Fruit fly (Drosophila melanogaster) whole organism, embryonic: Measurements from ENCODE around the gene CG42494.

ENCODE experiments used
- Atf6 ChIP-seq: fragments of 200-800 bp; sonication (Bioruptor generic); IDR thresholded peaks from 2 replicates; pipeline ENCODE4 v1.3.6; 2022; ENCODE audit warnings: missing biosample characterization, missing genetic modification characterization
- CG10431 ChIP-seq: fragments of 200-800 bp; sonication (Bioruptor generic); optimal IDR thresholded peaks from 3 replicates; lab custom pipeline; 2018; ENCODE audit warnings: missing biosample characterization, mild to moderate bottlenecking, missing genetic modification characterization
- CG11504 ChIP-seq: fragments of 200-800 bp; sonication (Bioruptor generic); optimal IDR thresholded peaks from 3 replicates; lab custom pipeline; 2019; ENCODE audit warnings: missing biosample characterization, mild to moderate bottlenecking, missing genetic modification characterization, moderate library complexity
- CG11560 ChIP-seq: fragments of 200-800 bp; sonication (Bioruptor generic); IDR thresholded peaks from 3 replicates; pipeline ENCODE4 v1.3.6; 2022; ENCODE audit warnings: missing biosample characterization, missing genetic modification characterization
- CG12155 ChIP-seq: fragments of 200-800 bp; sonication (Bioruptor generic); optimal IDR thresholded peaks from 3 replicates; lab custom pipeline; 2016; ENCODE audit warnings: missing biosample characterization, missing genetic modification characterization
- CG14441 ChIP-seq: fragments of 200-800 bp; sonication (Bioruptor generic); IDR thresholded peaks from 2 replicates; pipeline ENCODE4 v1.3.6; 2022; ENCODE audit warnings: missing biosample characterization, missing genetic modification characterization
- CG17829 ChIP-seq: fragments of 200-800 bp; optimal IDR thresholded peaks from 2 replicates; lab custom pipeline; 2019; ENCODE audit warnings: missing biosample characterization, mild to moderate bottlenecking, missing genetic modification characterization, moderate library complexity
- CG18476 ChIP-seq: fragments of 200-800 bp; sonication (Bioruptor generic); optimal IDR thresholded peaks from 2 replicates; lab custom pipeline; 2016; ENCODE audit warnings: missing biosample characterization, mild to moderate bottlenecking, missing genetic modification characterization
- CG2889 ChIP-seq: fragments of 200-800 bp; sonication (Bioruptor generic); IDR thresholded peaks from 3 replicates; pipeline ENCODE4 v1.3.6; 2022; ENCODE audit warnings: missing biosample characterization, missing genetic modification characterization
- CG30020 ChIP-seq: fragments of 200-800 bp; optimal IDR thresholded peaks from 2 replicates; lab custom pipeline; 2019; ENCODE audit warnings: missing biosample characterization, mild to moderate bottlenecking, missing genetic modification characterization, moderate library complexity
- CG33213 ChIP-seq: fragments of 200-800 bp; sonication (Bioruptor generic); optimal IDR thresholded peaks from 3 replicates; lab custom pipeline; 2016; ENCODE audit warnings: missing biosample characterization, missing genetic modification characterization
- CG4820 ChIP-seq: fragments of 200-800 bp; sonication (Bioruptor generic); optimal IDR thresholded peaks from 3 replicates; lab custom pipeline; 2016; ENCODE audit warnings: missing biosample characterization, missing genetic modification characterization
- CG6654 ChIP-seq: fragments of 200-800 bp; sonication (Bioruptor generic); optimal IDR thresholded peaks from 2 replicates; lab custom pipeline; 2017; ENCODE audit warnings: missing biosample characterization, mild to moderate bottlenecking, missing genetic modification characterization
- CG6683 ChIP-seq: fragments of 200-800 bp; sonication (Bioruptor generic); optimal IDR thresholded peaks from 2 replicates; lab custom pipeline; 2017; ENCODE audit warnings: missing biosample characterization, mild to moderate bottlenecking, missing genetic modification characterization, missing genetic modification reagents
- CG6765 ChIP-seq: fragments of 200-800 bp; sonication (Bioruptor generic); optimal IDR thresholded peaks from 3 replicates; lab custom pipeline; 2017; ENCODE audit warnings: missing biosample characterization, mild to moderate bottlenecking, missing genetic modification characterization
- CG7745 ChIP-seq: fragments of 200-800 bp; sonication (Bioruptor generic); optimal IDR thresholded peaks from 2 replicates; lab custom pipeline; 2018; ENCODE audit warnings: missing biosample characterization, mild to moderate bottlenecking, missing genetic modification characterization, moderate library complexity
- CG7839 ChIP-seq: fragments of 200-800 bp; sonication (Bioruptor generic); optimal IDR thresholded peaks from 3 replicates; lab custom pipeline; 2018; ENCODE audit warnings: missing biosample characterization, mild to moderate bottlenecking, missing genetic modification characterization, moderate library complexity
- CG8281 ChIP-seq: fragments of 200-800 bp; sonication (Bioruptor generic); optimal IDR thresholded peaks from 2 replicates; lab custom pipeline; 2018; ENCODE audit warnings: missing biosample characterization, mild to moderate bottlenecking, missing genetic modification characterization, moderate library complexity
- CG9797 ChIP-seq: fragments of 200-800 bp; sonication (Bioruptor generic); optimal IDR thresholded peaks from 3 replicates; lab custom pipeline; 2018; ENCODE audit warnings: missing biosample characterization, mild to moderate bottlenecking, missing genetic modification characterization
- D19B ChIP-seq: fragments of 200-800 bp; sonication (Bioruptor generic); optimal IDR thresholded peaks from 2 replicates; lab custom pipeline; 2017; ENCODE audit warnings: missing biosample characterization, mild to moderate bottlenecking, missing genetic modification characterization
- Doc3 ChIP-seq: fragments of 200-800 bp; sonication (Bioruptor generic); IDR thresholded peaks from 3 replicates; pipeline ENCODE4 v1.3.6; 2022; ENCODE audit warnings: missing biosample characterization, missing genetic modification characterization; ENCODE audit not compliant: partially characterized antibody
- Ets65A ChIP-seq: fragments of 200-800 bp; sonication (Bioruptor generic); peaks from one replicate; lab custom pipeline; 2016; ENCODE audit warnings: missing biosample characterization, missing genetic modification characterization
- Gug ChIP-seq: fragments of 200-800 bp; sonication (Bioruptor generic); IDR thresholded peaks from 4 replicates; pipeline ENCODE4 v1.3.6; 2022; ENCODE audit warnings: missing biosample characterization, missing genetic modification characterization
- H2.0 ChIP-seq: fragments of 200-800 bp; sonication (Bioruptor generic); IDR thresholded peaks from 2 replicates; pipeline ENCODE4 v1.3.6; 2022; ENCODE audit warnings: missing biosample characterization, missing genetic modification characterization
- HLH4C ChIP-seq: fragments of 200-800 bp; sonication (Bioruptor generic); IDR thresholded peaks from 3 replicates; pipeline ENCODE4 v1.3.6; 2022; ENCODE audit warnings: missing biosample characterization, missing genetic modification characterization; ENCODE audit not compliant: partially characterized antibody
- Nf-YC ChIP-seq: fragments of 200-800 bp; optimal IDR thresholded peaks from 3 replicates; lab custom pipeline; 2019; ENCODE audit warnings: missing biosample characterization, mild to moderate bottlenecking, missing genetic modification characterization, moderate library complexity
- Opbp ChIP-seq: fragments of 200-800 bp; sonication (Bioruptor generic); IDR thresholded peaks from 3 replicates; pipeline ENCODE4 v1.3.6; 2022; ENCODE audit warnings: missing biosample characterization, missing genetic modification characterization; ENCODE audit not compliant: partially characterized antibody
- Ptx1 ChIP-seq: fragments of 200-800 bp; sonication (Bioruptor generic); IDR thresholded peaks from 2 replicates; pipeline ENCODE4 v1.3.6; 2022; ENCODE audit warnings: missing biosample characterization, missing genetic modification characterization
- Side ChIP-seq: fragments of 200-800 bp; sonication (Bioruptor generic); optimal IDR thresholded peaks from 2 replicates; lab custom pipeline; 2016; ENCODE audit warnings: missing biosample characterization, missing genetic modification characterization
- br ChIP-seq: fragments of >200 bp; optimal IDR thresholded peaks from 2 replicates; lab custom pipeline; 2017
- caup ChIP-seq: fragments of 200-800 bp; sonication (Bioruptor generic); optimal IDR thresholded peaks from 3 replicates; lab custom pipeline; 2017; ENCODE audit warnings: missing biosample characterization, mild to moderate bottlenecking, missing genetic modification characterization, moderate library complexity; ENCODE audit not compliant: severe bottlenecking
- chif ChIP-seq, 2 experiments: fragments of 200-800 bp; sonication (Bioruptor generic); optimal IDR thresholded peaks; 3 replicates each; lab custom pipeline; 2016; ENCODE audit warnings: missing biosample characterization in 2 of 2, missing genetic modification characterization in 2 of 2
- ci ChIP-seq: fragments of 200-800 bp; sonication (Bioruptor generic); IDR thresholded peaks from 3 replicates; pipeline ENCODE4 v1.3.6; 2022; ENCODE audit warnings: missing biosample characterization, missing genetic modification characterization
- dmrt99B ChIP-seq: fragments of 200-800 bp; sonication (Bioruptor generic); optimal IDR thresholded peaks from 2 replicates; lab custom pipeline; 2018; ENCODE audit warnings: missing biosample characterization, mild to moderate bottlenecking, missing genetic modification characterization, moderate library complexity
- grau ChIP-seq: fragments of 200-800 bp; optimal IDR thresholded peaks from 3 replicates; lab custom pipeline; 2019; ENCODE audit warnings: missing biosample characterization, mild to moderate bottlenecking, missing genetic modification characterization, moderate library complexity
- gro ChIP-seq: fragments of 200-800 bp; sonication (Bioruptor generic); optimal IDR thresholded peaks from 2 replicates; lab custom pipeline; 2016; ENCODE audit warnings: missing biosample characterization, missing genetic modification characterization
- ken ChIP-seq: fragments of 200-800 bp; sonication (Bioruptor generic); IDR thresholded peaks from 3 replicates; pipeline ENCODE4 v1.3.6; 2022; ENCODE audit warnings: missing biosample characterization, missing genetic modification characterization
- knrl ChIP-seq: fragments of 200-800 bp; sonication (Bioruptor generic); IDR thresholded peaks from 3 replicates; pipeline ENCODE4 v1.3.6; 2022; ENCODE audit warnings: missing biosample characterization, missing genetic modification characterization; ENCODE audit not compliant: partially characterized antibody
- mld ChIP-seq: fragments of 200-800 bp; sonication (Bioruptor generic); IDR thresholded peaks from 3 replicates; pipeline ENCODE4 v1.3.6; 2022; ENCODE audit warnings: missing biosample characterization, missing genetic modification characterization; ENCODE audit not compliant: partially characterized antibody
- nerfin-2 ChIP-seq: fragments of 200-800 bp; sonication (Bioruptor generic); IDR thresholded peaks from 2 replicates; pipeline ENCODE4 v1.3.6; 2022; ENCODE audit warnings: missing biosample characterization, missing genetic modification characterization; ENCODE audit not compliant: partially characterized antibody
- nmo ChIP-seq: fragments of 200-800 bp; sonication (Bioruptor generic); optimal IDR thresholded peaks from 2 replicates; lab custom pipeline; 2018; ENCODE audit warnings: missing biosample characterization, mild to moderate bottlenecking, missing genetic modification characterization, moderate library complexity
- pho ChIP-seq: fragments of 200-800 bp; sonication (Bioruptor generic); optimal IDR thresholded peaks from 2 replicates; lab custom pipeline; 2016; ENCODE audit warnings: missing biosample characterization, missing genetic modification characterization
- pnt ChIP-seq: fragments of 200-800 bp; sonication (Bioruptor generic); optimal IDR thresholded peaks from 3 replicates; lab custom pipeline; 2016; ENCODE audit warnings: missing biosample characterization, missing genetic modification characterization
- ranshi ChIP-seq: fragments of 200-800 bp; sonication (Bioruptor generic); IDR thresholded peaks from 2 replicates; pipeline ENCODE4 v1.3.6; 2022; ENCODE audit warnings: missing biosample characterization, missing genetic modification characterization
- rib ChIP-seq: fragments of 200-800 bp; sonication (Bioruptor generic); IDR thresholded peaks from 2 replicates; pipeline ENCODE4 v1.3.6; 2022; ENCODE audit warnings: missing biosample characterization, missing genetic modification characterization
- row ChIP-seq: fragments of 200-800 bp; sonication (Bioruptor generic); IDR thresholded peaks from 3 replicates; pipeline ENCODE4 v1.3.6; 2022; ENCODE audit warnings: missing biosample characterization, missing genetic modification characterization
- sens ChIP-seq: fragments of 200-800 bp; sonication (Bioruptor generic); peaks from one replicate; lab custom pipeline; 2016; ENCODE audit warnings: missing biosample characterization, missing genetic modification characterization
- shn ChIP-seq: fragments of 200-800 bp; sonication (Bioruptor generic); optimal IDR thresholded peaks from 3 replicates; lab custom pipeline; 2016; ENCODE audit warnings: missing biosample characterization, missing genetic modification characterization
- stwl ChIP-seq: fragments of 200-800 bp; sonication (Bioruptor generic); optimal IDR thresholded peaks from 3 replicates; lab custom pipeline; 2018; ENCODE audit warnings: missing biosample characterization, mild to moderate bottlenecking, missing genetic modification characterization, moderate library complexity
- unpg ChIP-seq: fragments of 200-800 bp; sonication (Bioruptor generic); optimal IDR thresholded peaks from 3 replicates; lab custom pipeline; 2018; ENCODE audit warnings: missing biosample characterization, mild to moderate bottlenecking, missing genetic modification characterization, moderate library complexity
- vvl ChIP-seq: fragments of 200-800 bp; sonication (Bioruptor generic); IDR thresholded peaks from 2 replicates; pipeline ENCODE4 v1.3.6; 2022; ENCODE audit warnings: missing biosample characterization, missing genetic modification characterization

CG42494 gene

DNA sequence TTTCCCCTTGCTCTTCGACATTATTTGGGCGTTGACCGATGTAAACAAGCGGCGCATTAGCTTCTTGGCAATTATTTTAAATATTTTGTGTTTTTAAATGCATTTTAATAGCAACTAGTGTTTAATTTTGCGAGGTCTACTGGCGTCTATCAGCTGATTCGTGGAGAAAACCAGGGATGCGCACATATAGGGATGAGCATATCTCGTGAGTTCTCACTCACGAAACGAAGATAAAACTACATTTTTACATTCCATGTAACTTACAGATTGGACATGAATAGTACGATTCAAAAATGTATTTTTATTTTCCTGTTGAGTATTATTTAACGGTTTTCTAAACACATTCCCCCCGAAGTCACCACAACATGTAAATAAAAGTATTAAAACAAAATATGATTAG lies 13.3 kb downstream of the CG42494 start, which contains the start of gene CG14966 (continued):
- 0 out of 2 replicates have a peak, but pooled peaks have one; percentile 6 for TF ChIP-seq H2.0 (GFP tag; lab: Robert Waterston, UW)
- TF ChIP-seq nmo (GFP tag; lab: Kevin White, UChicago), result peak; percentile 43
- TF ChIP-seq knrl (GFP tag; lab: Robert Waterston, UW), result peak; percentile 88
- peak; percentile 78; the same call in 2 of the 3 replicates for TF ChIP-seq mld (GFP tag; lab: Robert Waterston, UW)
- TF ChIP-seq CG6765 (GFP tag; lab: Kevin White, UChicago), result no peak
- TF ChIP-seq Ets65A (GFP tag; lab: Kevin White, UChicago), result peak; percentile 27
- peak; percentile 10 for TF ChIP-seq shn (GFP tag; lab: Kevin White, UChicago)
- TF ChIP-seq Nf-YC (tag; lab: Kevin White, UChicago), result peak; percentile 64
- TF ChIP-seq CG8281 (tag; lab: Kevin White, UChicago), result no peak
- no peak for TF ChIP-seq D19B (GFP tag; lab: Kevin White, UChicago)
- TF ChIP-seq CG7839, result peak; percentile 23
- peak; percentile 42 for TF ChIP-seq CG30020 (tag; lab: Kevin White, UChicago)
- TF ChIP-seq nerfin-2 (GFP tag; lab: Robert Waterston, UW), result peak; percentile 66; the same call in 1 of the 2 replicates
- peak; percentile 89 for TF ChIP-seq Doc3
- TF ChIP-seq CG33213 (GFP tag; lab: Kevin White, UChicago), result peak; percentile 30
- no peak for TF ChIP-seq CG7745 (tag; lab: Kevin White, UChicago)
- peak; percentile 23; the same call in 1 of the 2 replicates for TF ChIP-seq Ptx1 (GFP tag; lab: Robert Waterston, UW)
- TF ChIP-seq CG17829 (tag; lab: Kevin White, UChicago), result peak; percentile 66
- TF ChIP-seq sens (GFP tag; lab: Kevin White, UChicago), result peak; percentile 88
- no peak for TF ChIP-seq CG6654 (GFP tag; lab: Kevin White, UChicago)
- no peak for TF ChIP-seq CG2889
- TF ChIP-seq Opbp (GFP tag; lab: Robert Waterston, UW), result peak; percentile 87
- TF ChIP-seq ci, result peak; percentile 50; the same call in 1 of the 3 replicates
- TF ChIP-seq row (GFP tag; lab: Robert Waterston, UW), result peak; percentile 85
- TF ChIP-seq CG11560 (tag; lab: Robert Waterston, UW), result 0 out of 3 replicates have a peak, but pooled peaks have one; percentile 42
- TF ChIP-seq gro, result peak; percentile 58
- no peak for TF ChIP-seq caup (GFP tag; lab: Kevin White, UChicago)
- no peak for TF ChIP-seq ken (GFP tag; lab: Robert Waterston, UW)
- TF ChIP-seq dmrt99B (tag; lab: Kevin White, UChicago), result no peak
- peak; percentile 32 for TF ChIP-seq CG11504
- TF ChIP-seq br (lab: Kevin White, UChicago), result no peak
- peak; percentile 32 for TF ChIP-seq CG12155 (GFP tag; lab: Kevin White, UChicago)
- peak; percentile 76 for TF ChIP-seq HLH4C (GFP tag; lab: Robert Waterston, UW)
- peak; percentile 89 for TF ChIP-seq CG10431 (GFP tag; lab: Kevin White, UChicago)
- no peak for TF ChIP-seq CG4820 (GFP tag; lab: Kevin White, UChicago)
- peak in 1 of 2 experiments; percentile 11 for TF ChIP-seq chif (GFP tag; optimal IDR thresholded peaks at IDR 0.05; lab: Kevin White, UChicago)
- peak; percentile 43 for TF ChIP-seq stwl
- TF ChIP-seq rib (GFP tag; lab: Robert Waterston, UW), result peak; percentile 65
- peak; percentile 35 for TF ChIP-seq CG9797 (GFP tag; lab: Kevin White, UChicago)
- TF ChIP-seq grau (tag; lab: Kevin White, UChicago), result peak; percentile 34
- no peak for TF ChIP-seq pnt (GFP tag; lab: Kevin White, UChicago)
- 0 out of 2 replicates have a peak, but pooled peaks have one; percentile 16 for TF ChIP-seq CG14441 (GFP tag; lab: Robert Waterston, UW)
- TF ChIP-seq pho (GFP tag; lab: Kevin White, UChicago), result peak; percentile 29
- TF ChIP-seq Gug, result peak; percentile 5; the same call in 1 of the 4 replicates
- TF ChIP-seq CG18476, result no peak
- TF ChIP-seq unpg, result peak; percentile 4
- no peak for TF ChIP-seq ranshi (GFP tag; lab: Robert Waterston, UW)
- TF ChIP-seq Side (GFP tag; lab: Kevin White, UChicago), result peak; percentile 25
- no peak for TF ChIP-seq CG6683 (GFP tag; lab: Kevin White, UChicago)
- peak; percentile 40; the same call in 1 of the 2 replicates for TF ChIP-seq vvl (GFP tag; lab: Robert Waterston, UW)
- TF ChIP-seq Atf6, result no peak
